Fruit fly (Drosophila melanogaster): ENCODE results near the gene Rab23.

The Rab23 gene

DNA sequence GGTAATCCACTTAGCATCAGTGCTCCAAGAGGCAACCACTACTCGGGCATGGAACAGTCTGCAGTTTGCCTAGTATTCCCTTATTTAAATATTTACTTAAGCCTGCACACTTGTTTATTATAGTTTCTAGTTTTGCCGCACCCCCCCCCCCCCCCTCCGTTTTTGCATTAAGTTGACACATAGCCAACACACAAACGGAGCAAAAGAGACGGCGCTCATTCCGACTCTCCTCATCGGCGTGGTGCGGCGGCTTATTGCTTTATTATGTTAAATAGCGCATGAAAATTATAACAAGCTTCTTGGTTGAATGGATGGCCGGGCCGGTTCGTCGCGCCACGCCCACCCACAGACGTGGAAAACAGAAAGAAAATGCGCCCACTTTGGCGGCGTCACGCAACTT, 4.4 kb upstream of the Rab23 start:
- TF ChIP-seq pan (optimal IDR thresholded peaks at IDR 0.05) (no peak), Dll (optimal IDR thresholded peaks at IDR 0.05) (no peak), psq (optimal IDR thresholded peaks at IDR 0.05) (no peak), CG8478 (optimal IDR thresholded peaks at IDR 0.05) (no peak), usp (GFP tag; optimal IDR thresholded peaks at IDR 0.05) (no peak), EcR (GFP tag; optimal IDR thresholded peaks at IDR 0.05) (no peak)

dm6 chr3R:5686049-5686757, 969 bp upstream of the Rab23 start:
- TF ChIP-seq EcR (GFP tag; optimal IDR thresholded peaks at IDR 0.05) (no peak), usp (GFP tag; optimal IDR thresholded peaks at IDR 0.05) (no peak), pan (optimal IDR thresholded peaks at IDR 0.05) (no peak)

- TF ChIP-seq usp (GFP tag; optimal IDR thresholded peaks at IDR 0.05) (no peak), CG8478 (optimal IDR thresholded peaks at IDR 0.05) (no peak), psq (optimal IDR thresholded peaks at IDR 0.05) (no peak), EcR (GFP tag; optimal IDR thresholded peaks at IDR 0.05) (no peak), Dll (optimal IDR thresholded peaks at IDR 0.05) (no peak), pan (optimal IDR thresholded peaks at IDR 0.05) (no peak)
Observed at dm6 chr3R:5684550-5685118, 600 bp downstream of the Rab23 start.

- TF ChIP-seq EcR (GFP tag; optimal IDR thresholded peaks at IDR 0.05), result no peak
- TF ChIP-seq Dll (optimal IDR thresholded peaks at IDR 0.05), result no peak
- TF ChIP-seq usp (GFP tag; optimal IDR thresholded peaks at IDR 0.05), result no peak
- no peak for TF ChIP-seq pan (optimal IDR thresholded peaks at IDR 0.05)
- no peak for TF ChIP-seq psq (optimal IDR thresholded peaks at IDR 0.05)
- no peak for TF ChIP-seq CG8478 (optimal IDR thresholded peaks at IDR 0.05)
Observed at dm6 chr3R:5682921-5683748, 2.1 kb downstream of the Rab23 start.

DNA sequence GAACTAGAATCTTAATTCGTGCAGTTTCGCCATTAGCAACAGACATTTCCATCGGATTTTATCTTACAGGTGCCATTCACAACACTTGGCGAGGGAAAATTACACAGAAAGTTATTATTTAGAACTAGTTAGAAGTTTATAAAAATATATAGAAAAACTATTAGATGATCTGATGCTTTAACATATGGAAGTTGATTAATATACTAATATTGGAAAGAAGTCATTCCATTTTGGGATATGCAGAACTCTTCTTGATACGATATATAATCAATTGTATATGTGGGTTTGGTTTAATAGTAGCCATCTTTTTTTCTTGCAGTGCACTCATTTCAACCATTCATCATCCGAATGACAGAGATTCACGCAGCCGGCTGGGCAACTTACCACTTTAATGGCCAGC, 3.0 kb downstream of the Rab23 start:
- TF ChIP-seq psq (optimal IDR thresholded peaks at IDR 0.05) (no peak), usp (GFP tag; optimal IDR thresholded peaks at IDR 0.05) (no peak), pan (optimal IDR thresholded peaks at IDR 0.05) (no peak), CG8478 (optimal IDR thresholded peaks at IDR 0.05) (no peak), EcR (GFP tag; optimal IDR thresholded peaks at IDR 0.05) (no peak), Dll (optimal IDR thresholded peaks at IDR 0.05) (no peak)

- TF ChIP-seq EcR (GFP tag; optimal IDR thresholded peaks at IDR 0.05) (no peak), Dll (optimal IDR thresholded peaks at IDR 0.05) (no peak), psq (optimal IDR thresholded peaks at IDR 0.05) (no peak), usp (GFP tag; optimal IDR thresholded peaks at IDR 0.05) (no peak), CG8478 (optimal IDR thresholded peaks at IDR 0.05) (no peak), pan (optimal IDR thresholded peaks at IDR 0.05) (no peak)
Observed at dm6 chr3R:5672658-5673217, 12.5 kb downstream of the Rab23 start.

- TF ChIP-seq CG8478 (optimal IDR thresholded peaks at IDR 0.05) (no peak), psq (optimal IDR thresholded peaks at IDR 0.05) (no peak)
Observed at dm6 chr3R:5671795-5672657, 13.2 kb downstream of the Rab23 start.

dm6 chr3R:5671265-5671663, 14.0 kb downstream of the Rab23 start:
- TF ChIP-seq pan (optimal IDR thresholded peaks at IDR 0.05), result no peak
- no peak for TF ChIP-seq Dll (optimal IDR thresholded peaks at IDR 0.05)
- TF ChIP-seq usp (GFP tag; optimal IDR thresholded peaks at IDR 0.05), result no peak
- TF ChIP-seq psq (optimal IDR thresholded peaks at IDR 0.05), result no peak
- no peak for TF ChIP-seq CG8478 (optimal IDR thresholded peaks at IDR 0.05)
- TF ChIP-seq EcR (GFP tag; optimal IDR thresholded peaks at IDR 0.05), result no peak

- TF ChIP-seq usp (GFP tag; optimal IDR thresholded peaks at IDR 0.05) (no peak), EcR (GFP tag; optimal IDR thresholded peaks at IDR 0.05) (no peak), Dll (optimal IDR thresholded peaks at IDR 0.05) (no peak)
Observed at dm6 chr3R:5670660-5671264, 14.5 kb downstream of the Rab23 start.

dm6 chr3R:5669740-5670659, 15.2 kb downstream of the Rab23 start:
- no peak for TF ChIP-seq Dll (optimal IDR thresholded peaks at IDR 0.05)
- TF ChIP-seq psq (optimal IDR thresholded peaks at IDR 0.05), result no peak
- TF ChIP-seq EcR (GFP tag; optimal IDR thresholded peaks at IDR 0.05), result no peak
- TF ChIP-seq pan (optimal IDR thresholded peaks at IDR 0.05), result no peak
- no peak for TF ChIP-seq CG8478 (optimal IDR thresholded peaks at IDR 0.05)
- TF ChIP-seq usp (GFP tag; optimal IDR thresholded peaks at IDR 0.05), result no peak

All from whole organism.